Fruit fly (Drosophila melanogaster): ENCODE data around the gene dac.
A peak's percentile ranks its signal among the peaks of the same experiment; 100 is the strongest.

dac gene

dm6 chr2L:16531507-16532134, 45.8 kb upstream of the dac start (continued):
- TF ChIP-seq Hand (GFP tag; optimal IDR thresholded peaks at IDR 0.05) (no peak), Stat92E (GFP tag; optimal IDR thresholded peaks at IDR 0.05) (no peak), CG14667 (GFP tag; IDR thresholded peaks at IDR 0.05) (no peak), Pdp1 (GFP tag; optimal IDR thresholded peaks at IDR 0.05) (peak in 1 of 2 experiments; percentile 82), Asciz (GFP tag; optimal IDR thresholded peaks at IDR 0.05) (peak; percentile 50), CG11696 (GFP tag; IDR thresholded peaks at IDR 0.05) (0 out of 2 replicates have a peak, but pooled peaks have one; percentile 22), eve (GFP tag; optimal IDR thresholded peaks at IDR 0.05) (peak in 1 of 2 experiments; percentile 4), sob (GFP tag; IDR thresholded peaks at IDR 0.05) (peak; percentile 26; the same call in 1 of the 2 replicates), ems (GFP tag; optimal IDR thresholded peaks at IDR 0.05) (no peak), CG17385 (GFP tag; optimal IDR thresholded peaks at IDR 0.05) (no peak), sens (GFP tag) (peak; percentile 83), sd (tag; optimal IDR thresholded peaks at IDR 0.05) (peak; percentile 21), CG10209 (GFP tag; optimal IDR thresholded peaks at IDR 0.05) (peak; percentile 1), grau (tag; optimal IDR thresholded peaks at IDR 0.05) (no peak), lmd (GFP tag; IDR thresholded peaks at IDR 0.05) (no peak), Ssrp (tag; optimal IDR thresholded peaks at IDR 0.05) (no peak), trh (GFP tag; optimal IDR thresholded peaks at IDR 0.05) (no peak), CG12769 (tag; optimal IDR thresholded peaks at IDR 0.05) (peak; percentile 28), ATbp (GFP tag; optimal IDR thresholded peaks at IDR 0.05) (peak; percentile 45), lab (GFP tag; optimal IDR thresholded peaks at IDR 0.05) (peak; percentile 40), CG2199 (GFP tag; IDR thresholded peaks at IDR 0.05) (peak; percentile 77; the same call in 2 of the 3 replicates), MTF-1 (GFP tag; optimal IDR thresholded peaks at IDR 0.05; ENCODE audit: borderline replicate concordance) (peak; percentile 2), CG1603 (tag; optimal IDR thresholded peaks at IDR 0.05) (no peak), CG6813 (GFP tag; optimal IDR thresholded peaks at IDR 0.05) (peak; percentile 40), gro (GFP tag; optimal IDR thresholded peaks at IDR 0.05) (peak; percentile 1), fd96Cb (tag; optimal IDR thresholded peaks at IDR 0.05) (no peak), CG9876 (GFP tag; optimal IDR thresholded peaks at IDR 0.05) (no peak), Meics (GFP tag; optimal IDR thresholded peaks at IDR 0.05) (peak; percentile 28), CG31224 (GFP tag; IDR thresholded peaks at IDR 0.05) (no peak), wdn (GFP tag; IDR thresholded peaks at IDR 0.05) (no peak), CG42726 (GFP tag; IDR thresholded peaks at IDR 0.05; ENCODE audit: partially characterized antibody) (no peak), CG10366 (GFP tag; IDR thresholded peaks at IDR 0.05) (no peak)

dm6 chr2L:16530809-16531208, 45.0 kb upstream of the dac start:
- TF ChIP-seq CG14441 (GFP tag; IDR thresholded peaks at IDR 0.05) (peak; percentile 35; the same call in 1 of the 2 replicates), nerfin-2 (GFP tag; IDR thresholded peaks at IDR 0.05; ENCODE audit: partially characterized antibody) (no peak), CG12744 (GFP tag; optimal IDR thresholded peaks at IDR 0.05) (no peak), Elba2 (GFP tag; optimal IDR thresholded peaks at IDR 0.05) (no peak), Fer1 (GFP tag; optimal IDR thresholded peaks at IDR 0.05) (no peak), Max (GFP tag; optimal IDR thresholded peaks at IDR 0.05) (no peak), rib (GFP tag; IDR thresholded peaks at IDR 0.05) (no peak), CG32772 (GFP tag; IDR thresholded peaks at IDR 0.05) (peak; percentile 39), GATAe (GFP tag; conservative IDR thresholded peaks at IDR 0.05) (no peak), Sry-δ (GFP tag; optimal IDR thresholded peaks at IDR 0.05) (no peak), sens-2 (GFP tag; IDR thresholded peaks at IDR 0.05) (no peak), CG3281 (GFP tag; optimal IDR thresholded peaks at IDR 0.05) (no peak), Dref (GFP tag; IDR thresholded peaks at IDR 0.05) (no peak), gt (GFP tag; IDR thresholded peaks at IDR 0.05) (no peak), ind (GFP tag; optimal IDR thresholded peaks at IDR 0.05) (no peak), chn (GFP tag; optimal IDR thresholded peaks at IDR 0.05) (no peak), kni (GFP tag; optimal IDR thresholded peaks at IDR 0.05) (no peak), lov (optimal IDR thresholded peaks at IDR 0.05) (no peak), lov (GFP tag; IDR thresholded peaks at IDR 0.05) (no peak), Awh (GFP tag; IDR thresholded peaks at IDR 0.05) (no peak)

Data from whole organism, embryonic.